Fruit fly (Drosophila melanogaster): ENCODE measurements around the gene CG17928.

Gene CG17928

DNA sequence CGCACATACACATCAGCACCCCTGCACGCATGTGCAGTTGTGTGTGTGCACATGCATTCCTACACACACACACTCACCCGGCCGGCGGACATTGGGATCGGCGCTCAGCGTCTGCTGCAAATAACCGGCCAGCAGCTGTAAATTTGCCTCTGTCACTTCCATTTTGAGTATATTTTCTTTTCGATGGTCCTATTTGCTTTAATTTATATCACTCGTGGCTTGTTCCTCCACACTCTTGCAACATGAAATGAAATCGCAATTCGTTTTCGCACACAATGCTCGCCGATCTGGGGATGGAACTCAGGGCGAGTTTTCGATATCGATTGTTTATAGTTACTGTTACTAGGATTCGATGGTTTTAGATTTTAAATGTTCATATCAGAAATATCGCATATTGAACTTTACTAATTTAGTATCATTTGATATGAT is 33.6 kb downstream of the CG17928 start, which contains the start of gene Cse1 (continued):
- peak; percentile 52; the same call in 1 of the 3 replicates for TF ChIP-seq mld (GFP tag; IDR thresholded peaks at IDR 0.05; ENCODE audit: partially characterized antibody)

DNA sequence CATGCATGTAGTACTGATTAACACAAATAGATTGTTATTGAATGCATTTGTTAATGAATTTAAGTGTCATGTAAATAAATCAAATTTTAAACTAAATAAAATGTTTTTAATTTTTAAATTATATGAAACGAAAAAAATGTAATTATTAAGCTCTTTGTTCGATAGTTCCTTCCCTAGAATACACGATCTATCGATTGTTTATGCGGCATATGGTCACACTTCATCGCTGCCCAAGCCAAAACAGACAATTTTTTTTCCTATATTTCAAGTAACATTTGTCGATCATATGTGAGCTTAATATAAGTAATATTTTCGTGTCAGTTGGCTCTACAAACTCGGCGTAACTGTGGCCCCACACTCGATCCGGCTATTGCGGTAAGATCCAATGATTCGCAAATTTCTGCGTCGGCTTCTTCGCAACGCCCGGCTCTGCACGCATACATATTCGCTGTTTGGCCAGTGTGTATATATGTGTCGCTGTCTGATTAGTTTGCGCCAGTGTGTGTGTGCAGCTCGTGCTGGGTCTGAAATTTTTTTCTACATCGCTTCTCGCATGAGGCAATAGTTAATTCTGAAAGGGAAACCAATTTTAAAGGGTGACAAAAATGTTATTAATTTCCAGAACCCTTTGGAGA is 35.6 kb downstream of the CG17928 start, which contains the start of gene AspRS-m:
TSS of gene AspRS-m (plus strand) at position 207 of the 635 bp plus-strand sequence.
- TF ChIP-seq prd (optimal IDR thresholded peaks at IDR 0.05) (no peak), prd (GFP tag; IDR thresholded peaks at IDR 0.05) (0 out of 3 replicates have a peak, but pooled peaks have one; percentile 18), CG6765 (GFP tag; optimal IDR thresholded peaks at IDR 0.05) (no peak), CG8359 (GFP tag; optimal IDR thresholded peaks at IDR 0.05; ENCODE audit: borderline replicate concordance) (no peak), Bteb2 (GFP tag; optimal IDR thresholded peaks at IDR 0.05) (no peak), CG1602 (GFP tag; optimal IDR thresholded peaks at IDR 0.05) (no peak), Opbp (GFP tag; IDR thresholded peaks at IDR 0.05; ENCODE audit: partially characterized antibody) (peak; percentile 88; the same call in 2 of the 3 replicates), CG34376 (GFP tag; optimal IDR thresholded peaks at IDR 0.05) (no peak), slou (GFP tag; optimal IDR thresholded peaks at IDR 0.05) (no peak), CG3995 (GFP tag; optimal IDR thresholded peaks at IDR 0.05) (peak; percentile 7), usp (GFP tag; optimal IDR thresholded peaks at IDR 0.05) (no peak), CG2678 (tag; optimal IDR thresholded peaks at IDR 0.05) (no peak), CG6272 (GFP tag; IDR thresholded peaks at IDR 0.05) (0 out of 2 replicates have a peak, but pooled peaks have one; percentile 14), CG7928 (GFP tag; optimal IDR thresholded peaks at IDR 0.05) (no peak), cg (GFP tag; optimal IDR thresholded peaks at IDR 0.05) (peak; percentile 97), peb (GFP tag; IDR thresholded peaks at IDR 0.05) (no peak), nerfin-1 (tag; optimal IDR thresholded peaks at IDR 0.05) (peak; percentile 72), bcd (GFP tag; optimal IDR thresholded peaks at IDR 0.05) (no peak), CG2116 (GFP tag; optimal IDR thresholded peaks at IDR 0.05) (peak; percentile 45), repo (GFP tag; optimal IDR thresholded peaks at IDR 0.05) (no peak), Jarid2 (GFP tag; optimal IDR thresholded peaks at IDR 0.05) (no peak), sr (GFP tag; IDR thresholded peaks at IDR 0.05) (no peak), en (GFP tag; optimal IDR thresholded peaks at IDR 0.05) (no peak), sc (optimal IDR thresholded peaks at IDR 0.05) (no peak), sc (GFP tag; optimal IDR thresholded peaks at IDR 0.05) (no peak), trh (GFP tag; optimal IDR thresholded peaks at IDR 0.05) (no peak), GATAe (GFP tag; conservative IDR thresholded peaks at IDR 0.05) (no peak), Kr (GFP tag; optimal IDR thresholded peaks at IDR 0.05) (no peak), inv (GFP tag; IDR thresholded peaks at IDR 0.05; ENCODE audit: partially characterized antibody) (peak; percentile 88), CG4730 (GFP tag; IDR thresholded peaks at IDR 0.05) (no peak), Optix (GFP tag; IDR thresholded peaks at IDR 0.05) (no peak), crol (GFP tag; IDR thresholded peaks at IDR 0.05) (no peak), luna (GFP tag; optimal IDR thresholded peaks at IDR 0.05) (no peak), Ptx1 (GFP tag; IDR thresholded peaks at IDR 0.05) (peak; percentile 33; the same call in 1 of the 2 replicates), nmo (GFP tag; optimal IDR thresholded peaks at IDR 0.05) (peak; percentile 59), CoRest (tag; optimal IDR thresholded peaks at IDR 0.05) (peak; percentile 52), chinmo (GFP tag; IDR thresholded peaks at IDR 0.05; ENCODE audit: partially characterized antibody) (peak; percentile 83; the same call in 3 of the 4 replicates), CG12391 (tag; optimal IDR thresholded peaks at IDR 0.05) (no peak), psq (GFP tag; optimal IDR thresholded peaks at IDR 0.05) (no peak), nom (GFP tag; optimal IDR thresholded peaks at IDR 0.05) (no peak), Gug (GFP tag; IDR thresholded peaks at IDR 0.05) (no peak; the same call in 3 of the 4 replicates), bbx (GFP tag; IDR thresholded peaks at IDR 0.05; ENCODE audit: partially characterized antibody) (peak; percentile 89), Dp (GFP tag; optimal IDR thresholded peaks at IDR 0.05) (peak; percentile 15), sob (GFP tag; IDR thresholded peaks at IDR 0.05) (peak; percentile 38; the same call in 1 of the 2 replicates), Bgb (GFP tag; IDR thresholded peaks at IDR 0.05; ENCODE audit: partially characterized antibody) (peak; percentile 88), run (tag; optimal IDR thresholded peaks at IDR 0.05) (no peak), CG9932 (GFP tag; IDR thresholded peaks at IDR 0.05) (peak; percentile 81)
